Worm (Caenorhabditis elegans): ENCODE results near the gene F14H12.17.

ce11 chrX:4328816-4329215, 34.3 kb downstream of the F14H12.17 start, which contains the start of gene C24A8.5:
- TF ChIP-seq lin-15B (tag; optimal IDR thresholded peaks at IDR 0.05), result no peak
- TF ChIP-seq efl-1 (optimal IDR thresholded peaks at IDR 0.05), result no peak
- no peak for TF ChIP-seq efl-1 (GFP tag; optimal IDR thresholded peaks at IDR 0.05 in 1 of 2)
- TF ChIP-seq mep-1 (tag; optimal IDR thresholded peaks at IDR 0.05), result no peak
- TF ChIP-seq zag-1 (tag; optimal IDR thresholded peaks at IDR 0.05), result no peak
- no peak for TF ChIP-seq F16B12.6 (tag; optimal IDR thresholded peaks at IDR 0.05)
- no peak for TF ChIP-seq nhr-76 (tag; optimal IDR thresholded peaks at IDR 0.05)
- TF ChIP-seq unc-62 (GFP tag; optimal IDR thresholded peaks at IDR 0.05), result no peak

Data from whole organism, L1 larva.